Fruit fly (Drosophila melanogaster) whole organism, prepupa: ENCODE results near the gene eIF3d1.

ENCODE experiments used
- Blimp-1 ChIP-seq: fragments of 200-800 bp; sonication (Bioruptor generic); optimal IDR thresholded peaks from 3 replicates; lab custom pipeline; 2017; ENCODE audit warnings: missing biosample characterization, missing genetic modification characterization, mild to moderate bottlenecking, moderate library complexity, missing genetic modification reagents
- CG10669 ChIP-seq: fragments of 200-800 bp; sonication (Bioruptor generic); optimal IDR thresholded peaks from 3 replicates; lab custom pipeline; 2018; ENCODE audit warnings: missing biosample characterization, mild to moderate bottlenecking, missing genetic modification characterization, moderate library complexity
- CG11294 ChIP-seq: fragments of 200-800 bp; sonication (Bioruptor generic); IDR thresholded peaks from 2 replicates; pipeline ENCODE4 v1.3.6; 2022; ENCODE audit warnings: missing biosample characterization, missing genetic modification characterization
- CG11762 ChIP-seq: fragments of 200-800 bp; sonication (Bioruptor generic); optimal IDR thresholded peaks from 3 replicates; lab custom pipeline; 2016; ENCODE audit warnings: missing biosample characterization, missing genetic modification characterization; ENCODE audit not compliant: insufficient read depth
- CG11902 ChIP-seq: fragments of 200-800 bp; sonication (Bioruptor generic); optimal IDR thresholded peaks from 3 replicates; lab custom pipeline; 2016; ENCODE audit warnings: missing biosample characterization, missing genetic modification characterization
- CG15336 ChIP-seq: fragments of 200-800 bp; sonication (Bioruptor generic); IDR thresholded peaks from 2 replicates; pipeline ENCODE4 v1.3.6; 2022; ENCODE audit warnings: missing biosample characterization, missing genetic modification characterization
- CG1621 ChIP-seq: fragments of 200-800 bp; sonication (Bioruptor generic); optimal IDR thresholded peaks from 3 replicates; lab custom pipeline; 2018; ENCODE audit warnings: missing biosample characterization, mild to moderate bottlenecking, missing genetic modification characterization
- CG16779 ChIP-seq: fragments of 200-800 bp; sonication (Bioruptor generic); optimal IDR thresholded peaks from 3 replicates; lab custom pipeline; 2017; ENCODE audit warnings: missing biosample characterization, mild to moderate bottlenecking, missing genetic modification characterization
- CG31627 ChIP-seq: fragments of 200-800 bp; sonication (Bioruptor generic); optimal IDR thresholded peaks from 3 replicates; lab custom pipeline; 2016; ENCODE audit warnings: missing biosample characterization, missing genetic modification characterization
- CG32006 ChIP-seq: fragments of 200-800 bp; sonication (Bioruptor generic); optimal IDR thresholded peaks from 3 replicates; lab custom pipeline; 2017; ENCODE audit warnings: missing biosample characterization, mild to moderate bottlenecking, missing genetic modification characterization
- CG34406 ChIP-seq: fragments of 200-800 bp; sonication (Bioruptor generic); optimal IDR thresholded peaks from 3 replicates; lab custom pipeline; 2016; ENCODE audit warnings: missing biosample characterization, missing genetic modification characterization
- CG3919 ChIP-seq: fragments of 200-800 bp; sonication (Bioruptor generic); optimal IDR thresholded peaks from 3 replicates; lab custom pipeline; 2016; ENCODE audit warnings: missing biosample characterization, missing genetic modification characterization
- CG4318 ChIP-seq: fragments of 200-800 bp; sonication (Bioruptor generic); optimal IDR thresholded peaks from 3 replicates; lab custom pipeline; 2017; ENCODE audit warnings: missing biosample characterization, mild to moderate bottlenecking, missing genetic modification characterization
- CG6163 ChIP-seq: fragments of 200-800 bp; sonication (Bioruptor generic); IDR thresholded peaks from 3 replicates; pipeline ENCODE4 v1.3.6; 2022; ENCODE audit warnings: missing biosample characterization, missing genetic modification characterization
- CG6276 ChIP-seq: fragments of 200-800 bp; sonication (Bioruptor generic); optimal IDR thresholded peaks from 2 replicates; lab custom pipeline; 2017; ENCODE audit warnings: missing biosample characterization, mild to moderate bottlenecking, missing genetic modification characterization
- CG6792 ChIP-seq: fragments of 200-800 bp; sonication (Bioruptor generic); optimal IDR thresholded peaks from 3 replicates; lab custom pipeline; 2016; ENCODE audit warnings: missing biosample characterization, missing genetic modification characterization
- CG6854 ChIP-seq: fragments of 200-800 bp; sonication (Bioruptor generic); optimal IDR thresholded peaks from 2 replicates; lab custom pipeline; 2017; ENCODE audit warnings: missing biosample characterization, mild to moderate bottlenecking, missing genetic modification characterization
- CG7368 ChIP-seq: fragments of 200-800 bp; sonication (Bioruptor generic); optimal IDR thresholded peaks from 3 replicates; lab custom pipeline; 2016; ENCODE audit warnings: missing biosample characterization, missing genetic modification characterization
- CG8119 ChIP-seq: fragments of 200-800 bp; sonication (Bioruptor generic); IDR thresholded peaks from 3 replicates; pipeline ENCODE4 v1.3.6; 2022; ENCODE audit warnings: missing biosample characterization, missing genetic modification characterization
- CG8319 ChIP-seq: fragments of 200-800 bp; sonication (Bioruptor generic); optimal IDR thresholded peaks from 3 replicates; lab custom pipeline; 2016; ENCODE audit warnings: missing biosample characterization, missing genetic modification characterization
- CG8632 ChIP-seq: fragments of 200-800 bp; sonication (Bioruptor generic); optimal IDR thresholded peaks from 3 replicates; lab custom pipeline; 2016; ENCODE audit warnings: missing biosample characterization, missing genetic modification characterization
- CG9139 ChIP-seq: fragments of 200-800 bp; sonication (Bioruptor generic); optimal IDR thresholded peaks from 3 replicates; lab custom pipeline; 2017; ENCODE audit warnings: missing biosample characterization, mild to moderate bottlenecking, missing genetic modification characterization
- Eip75B ChIP-seq: fragments of 200-800 bp; sonication (Bioruptor generic); optimal IDR thresholded peaks from 3 replicates; lab custom pipeline; 2016; ENCODE audit warnings: missing biosample characterization, missing genetic modification characterization
- Eip78C ChIP-seq: fragments of 200-800 bp; sonication (Bioruptor generic); peaks from one replicate; lab custom pipeline; 2016; ENCODE audit warnings: missing biosample characterization, missing genetic modification characterization
- Eip93F ChIP-seq: fragments of 200-800 bp; sonication (Bioruptor generic); optimal IDR thresholded peaks from 2 replicates; lab custom pipeline; 2016; ENCODE audit warnings: missing biosample characterization, mild to moderate bottlenecking, missing genetic modification characterization
- Gug ChIP-seq: fragments of 200-800 bp; sonication (Bioruptor generic); IDR thresholded peaks from 2 replicates; pipeline ENCODE4 v1.3.6; 2022; ENCODE audit warnings: missing biosample characterization, missing genetic modification characterization
- Hr38 ChIP-seq: sonication (Bioruptor generic); optimal IDR thresholded peaks from 2 replicates; lab custom pipeline; 2016; ENCODE audit warnings: missing biosample characterization, missing genetic modification characterization
- Hr4 ChIP-seq: fragments of 200-800 bp; sonication (Bioruptor generic); optimal IDR thresholded peaks from 3 replicates; lab custom pipeline; 2016; ENCODE audit warnings: missing biosample characterization, missing genetic modification characterization
- Lpt ChIP-seq: fragments of 200-800 bp; sonication (Bioruptor generic); optimal IDR thresholded peaks from 3 replicates; lab custom pipeline; 2016; ENCODE audit warnings: missing biosample characterization, missing genetic modification characterization
- OdsH ChIP-seq: fragments of 200-800 bp; sonication (Bioruptor generic); optimal IDR thresholded peaks from 3 replicates; lab custom pipeline; 2016; ENCODE audit warnings: missing biosample characterization, missing genetic modification characterization
- Sox14 ChIP-seq: fragments of 200-800 bp; sonication (Bioruptor generic); optimal IDR thresholded peaks from 3 replicates; lab custom pipeline; 2016; ENCODE audit warnings: missing biosample characterization, missing genetic modification characterization
- Sox15 ChIP-seq: fragments of 200-800 bp; sonication (Bioruptor generic); optimal IDR thresholded peaks from 3 replicates; lab custom pipeline; 2016; ENCODE audit warnings: missing biosample characterization, missing genetic modification characterization
- achi ChIP-seq: fragments of 200-800 bp; sonication (Bioruptor generic); optimal IDR thresholded peaks from 3 replicates; lab custom pipeline; 2016; ENCODE audit warnings: missing biosample characterization, missing genetic modification characterization
- acj6 ChIP-seq: fragments of 200-800 bp; sonication (Bioruptor generic); optimal IDR thresholded peaks from 3 replicates; lab custom pipeline; 2016; ENCODE audit warnings: missing biosample characterization, missing genetic modification characterization
- dac ChIP-seq: fragments of 200-800 bp; sonication (Bioruptor generic); optimal IDR thresholded peaks from 2 replicates; lab custom pipeline; 2017; ENCODE audit warnings: missing biosample characterization, mild to moderate bottlenecking, missing genetic modification characterization
- eg ChIP-seq: fragments of 200-800 bp; sonication (Bioruptor generic); IDR thresholded peaks from 3 replicates; pipeline ENCODE4 v1.3.6; 2022; ENCODE audit warnings: missing biosample characterization, missing genetic modification characterization
- esn ChIP-seq: fragments of 200-800 bp; sonication (Bioruptor generic); optimal IDR thresholded peaks from 2 replicates; lab custom pipeline; 2016; ENCODE audit warnings: missing biosample characterization, mild to moderate bottlenecking, missing genetic modification characterization, moderate library complexity
- fd59A ChIP-seq: fragments of 200-800 bp; sonication (Bioruptor generic); optimal IDR thresholded peaks from 2 replicates; lab custom pipeline; 2017; ENCODE audit warnings: missing biosample characterization, mild to moderate bottlenecking, missing genetic modification characterization, missing genetic modification reagents
- fd85E ChIP-seq: fragments of 200-800 bp; sonication (Bioruptor generic); optimal IDR thresholded peaks from 3 replicates; lab custom pipeline; 2016; ENCODE audit warnings: missing biosample characterization, missing genetic modification characterization
- net ChIP-seq: fragments of 200-800 bp; sonication (Bioruptor generic); optimal IDR thresholded peaks from 3 replicates; lab custom pipeline; 2016; ENCODE audit warnings: missing biosample characterization, missing genetic modification characterization
- spab ChIP-seq: fragments of 200-800 bp; sonication (Bioruptor generic); optimal IDR thresholded peaks from 2 replicates; lab custom pipeline; 2017; ENCODE audit warnings: missing biosample characterization, mild to moderate bottlenecking, missing genetic modification characterization, missing genetic modification reagents
- ss ChIP-seq, 2 experiments: fragments of 200-800 bp; sonication (Bioruptor generic); optimal IDR thresholded peaks; 2 replicates in 1 of 2; 3 replicates in 1 of 2; lab custom pipeline; 2017 to 2018; ENCODE audit warnings: mild to moderate bottlenecking in 2 of 2, missing biosample characterization in 2 of 2, missing genetic modification characterization in 2 of 2, moderate library complexity in 1 of 2
- svp ChIP-seq: fragments of 200-800 bp; sonication (Bioruptor generic); peaks from one replicate; lab custom pipeline; 2016; ENCODE audit warnings: missing biosample characterization, missing genetic modification characterization
- vri ChIP-seq: fragments of 200-800 bp; sonication (Bioruptor generic); optimal IDR thresholded peaks from 3 replicates; lab custom pipeline; 2016; ENCODE audit warnings: missing biosample characterization, mild to moderate bottlenecking, missing genetic modification characterization

Gene eIF3d1

DNA sequence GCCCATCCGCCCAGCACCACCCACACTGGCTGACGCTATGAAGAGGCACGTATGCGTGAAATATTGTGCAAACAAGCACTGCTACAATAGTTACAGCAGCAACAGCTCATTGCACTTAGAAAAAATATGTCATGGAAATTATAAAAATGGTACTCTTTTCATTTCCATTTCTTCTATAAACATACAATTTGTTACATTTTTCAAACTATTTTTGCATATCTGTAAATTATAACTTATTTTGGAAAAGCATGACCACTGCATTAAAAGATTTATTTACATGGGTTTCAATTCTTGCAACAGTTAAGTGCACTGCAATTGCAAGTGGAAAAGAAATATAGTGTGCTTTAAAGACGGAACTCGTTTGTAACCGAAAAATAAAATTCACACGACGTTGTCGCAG, 41.5 kb upstream of the eIF3d1 start (continued):
- peak; percentile 45 for TF ChIP-seq net (GFP tag; lab: Kevin White, UChicago)
- no peak for TF ChIP-seq CG8632
- peak; percentile 67 for TF ChIP-seq CG32006 (GFP tag; lab: Kevin White, UChicago)
- no peak for TF ChIP-seq CG11902 (GFP tag; lab: Kevin White, UChicago)
- TF ChIP-seq CG16779 (tag; lab: Kevin White, UChicago): no peak
- TF ChIP-seq CG6163 (GFP tag; lab: Robert Waterston, UW): peak; percentile 18; the same call in 1 of the 3 replicates
- peak; percentile 17 for TF ChIP-seq acj6 (GFP tag; lab: Kevin White, UChicago)
- peak; percentile 67; the same call in 1 of the 3 replicates for TF ChIP-seq CG8119 (GFP tag; lab: Robert Waterston, UW)
- TF ChIP-seq Gug (GFP tag; lab: Robert Waterston, UW): 0 out of 2 replicates have a peak, but pooled peaks have one; percentile 23
- TF ChIP-seq CG11294 (GFP tag; lab: Robert Waterston, UW): peak; percentile 35; the same call in 1 of the 2 replicates
- no peak for TF ChIP-seq CG1621
- TF ChIP-seq CG34406 (GFP tag; lab: Kevin White, UChicago): no peak
- TF ChIP-seq Sox14 (GFP tag; lab: Kevin White, UChicago): no peak
- TF ChIP-seq CG7368: peak; percentile 14

DNA sequence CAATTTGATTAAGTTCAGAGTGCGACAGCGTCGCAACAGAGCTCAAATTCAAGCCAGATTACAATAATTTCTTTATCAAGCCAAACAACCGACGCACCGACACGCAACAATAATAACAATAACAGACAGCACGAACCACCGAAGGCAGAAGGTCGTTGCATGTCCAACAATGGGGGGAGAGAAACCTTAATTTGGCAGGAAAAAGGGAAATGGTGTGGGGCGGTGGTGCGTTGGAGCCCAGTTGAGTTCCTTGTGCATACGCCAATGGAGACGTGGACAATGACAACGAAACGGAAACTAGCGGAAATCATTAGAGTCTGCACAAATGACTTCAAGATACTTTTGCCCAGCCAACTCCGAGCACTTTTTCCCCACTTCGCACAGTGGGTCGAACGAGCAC, 40.3 kb upstream of the eIF3d1 start:
- TF ChIP-seq CG6163 (GFP tag; lab: Robert Waterston, UW) (no peak), CG8119 (GFP tag; lab: Robert Waterston, UW) (no peak), svp (peak; percentile 51), CG4318 (GFP tag; lab: Kevin White, UChicago) (no peak), Blimp-1 (GFP tag; lab: Kevin White, UChicago) (no peak)

DNA sequence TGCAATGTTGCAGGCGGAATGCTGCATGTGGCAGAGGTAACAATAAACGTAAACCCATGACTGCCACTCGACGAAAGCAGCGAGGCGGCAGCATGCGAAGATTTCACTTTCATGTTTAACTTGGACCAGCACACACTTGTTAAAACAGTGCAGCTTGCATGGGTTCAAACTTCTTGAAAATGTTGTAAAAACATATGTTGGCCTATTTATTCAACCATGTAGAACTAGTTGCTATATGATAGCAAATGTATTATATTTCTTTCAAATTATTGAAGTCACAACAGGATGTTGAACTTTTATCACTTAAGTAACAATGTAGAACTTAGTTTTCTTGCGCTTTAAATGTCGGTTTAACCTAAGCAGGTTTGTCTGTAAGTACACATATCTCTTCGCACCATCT, 37.0 kb upstream of the eIF3d1 start:
- no peak for TF ChIP-seq fd59A (GFP tag; lab: Kevin White, UChicago)
- peak; percentile 31 for TF ChIP-seq CG32006 (GFP tag; lab: Kevin White, UChicago)
- TF ChIP-seq CG11762: no peak
- TF ChIP-seq CG31627 (GFP tag; lab: Kevin White, UChicago): no peak
- peak; percentile 27 for TF ChIP-seq Hr4 (GFP tag; lab: Kevin White, UChicago)
- TF ChIP-seq CG6854 (GFP tag; lab: Kevin White, UChicago): no peak
- TF ChIP-seq CG15336: 0 out of 2 replicates have a peak, but pooled peaks have one; percentile 28
- TF ChIP-seq Eip78C (GFP tag; lab: Kevin White, UChicago): peak; percentile 82
- TF ChIP-seq Lpt (GFP tag; lab: Kevin White, UChicago): no peak

DNA sequence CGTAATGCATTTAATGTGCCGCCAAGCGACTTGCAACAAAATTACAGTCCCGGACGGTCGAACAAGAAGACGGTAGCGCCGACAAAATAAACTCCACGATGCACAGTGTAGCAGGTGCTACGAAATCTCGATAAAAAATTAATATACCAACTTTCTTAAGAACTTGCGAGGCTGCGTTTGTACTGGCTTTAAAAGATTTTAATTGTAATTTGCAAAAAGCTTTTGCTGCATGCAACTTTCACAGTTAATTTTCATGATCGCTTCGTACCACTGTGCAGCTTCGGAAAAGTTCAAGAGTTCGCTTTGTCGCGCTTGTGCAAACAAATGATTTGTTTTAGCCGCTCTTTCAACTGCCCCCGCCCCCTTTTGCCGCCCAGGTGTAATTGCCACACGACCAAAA, 33.7 kb upstream of the eIF3d1 start:
- TF ChIP-seq esn (GFP tag; lab: Kevin White, UChicago): peak; percentile 70
- peak; percentile 88 for TF ChIP-seq OdsH
- peak; percentile 80 for TF ChIP-seq achi (GFP tag; lab: Kevin White, UChicago)
- TF ChIP-seq Eip93F (GFP tag; lab: Kevin White, UChicago): no peak
- TF ChIP-seq Sox14 (GFP tag; lab: Kevin White, UChicago): peak; percentile 78
- TF ChIP-seq Lpt (GFP tag; lab: Kevin White, UChicago): peak; percentile 81
- no peak for TF ChIP-seq CG9139 (GFP tag; lab: Kevin White, UChicago)
- TF ChIP-seq CG3919 (GFP tag; lab: Kevin White, UChicago): peak; percentile 87
- TF ChIP-seq fd85E (GFP tag; lab: Kevin White, UChicago): no peak
- peak; percentile 63 for TF ChIP-seq Sox15 (GFP tag; lab: Kevin White, UChicago)
- peak; percentile 81 for TF ChIP-seq Hr38 (GFP tag; lab: Kevin White, UChicago)
- TF ChIP-seq CG7368: peak; percentile 67
- peak; percentile 88 for TF ChIP-seq CG6276 (GFP tag; lab: Kevin White, UChicago)
- TF ChIP-seq Blimp-1 (GFP tag; lab: Kevin White, UChicago): no peak
- peak; percentile 63 for TF ChIP-seq CG8319
- peak; percentile 79 for TF ChIP-seq dac (GFP tag; lab: Kevin White, UChicago)
- peak; percentile 68 for TF ChIP-seq CG34406 (GFP tag; lab: Kevin White, UChicago)
- peak; percentile 68 for TF ChIP-seq CG10669 (GFP tag; lab: Kevin White, UChicago)
- TF ChIP-seq ss (GFP tag; optimal IDR thresholded peaks at IDR 0.05; lab: Kevin White, UChicago): peak in 1 of 2 experiments; percentile 11
- peak; percentile 56 for TF ChIP-seq spab (GFP tag; lab: Kevin White, UChicago)
- TF ChIP-seq Eip78C (GFP tag; lab: Kevin White, UChicago): peak; percentile 93
- TF ChIP-seq CG11294 (GFP tag; lab: Robert Waterston, UW): peak; percentile 79; the same call in 1 of the 2 replicates
- TF ChIP-seq eg (GFP tag; lab: Robert Waterston, UW): peak; percentile 93
- peak; percentile 85 for TF ChIP-seq CG4318 (GFP tag; lab: Kevin White, UChicago)
- peak; percentile 67 for TF ChIP-seq CG11902 (GFP tag; lab: Kevin White, UChicago)
- peak; percentile 36 for TF ChIP-seq vri (GFP tag; lab: Kevin White, UChicago)
- TF ChIP-seq CG11762: peak; percentile 70
- TF ChIP-seq Eip75B: peak; percentile 76
- TF ChIP-seq fd59A (GFP tag; lab: Kevin White, UChicago): peak; percentile 40
- TF ChIP-seq CG32006 (GFP tag; lab: Kevin White, UChicago): peak; percentile 88
- TF ChIP-seq CG6792 (GFP tag; lab: Kevin White, UChicago): peak; percentile 65
